Worm (Caenorhabditis elegans): ENCODE data around the gene ztf-14.

ztf-14 gene

ce11 chrX:14525325-14526305 lies 29.7 kb downstream of the ztf-14 start (continued):
- TF ChIP-seq F33H1.4 (GFP tag; IDR thresholded peaks at IDR 0.05) (peak; percentile 32), attf-6 (GFP tag; IDR thresholded peaks at IDR 0.05) (peak; percentile 61; the same call in 1 of the 2 replicates), mes-4 (tag; optimal IDR thresholded peaks at IDR 0.05) (no peak), ztf-6 (GFP tag; IDR thresholded peaks at IDR 0.05) (peak; percentile 91), bed-1 (GFP tag; IDR thresholded peaks at IDR 0.05) (0 out of 2 replicates have a peak, but pooled peaks have one; percentile 68), athp-1 (tag; optimal IDR thresholded peaks at IDR 0.05) (peak; percentile 57), attf-5 (GFP tag; optimal IDR thresholded peaks at IDR 0.05) (peak; percentile 70), tbp1 (GFP tag; optimal IDR thresholded peaks at IDR 0.05) (peak; percentile 79), sdz-38 (tag; optimal IDR thresholded peaks at IDR 0.05) (no peak), madf-3 (GFP tag; IDR thresholded peaks at IDR 0.05) (peak; percentile 88), nhr-27 (tag; optimal IDR thresholded peaks at IDR 0.05) (peak; percentile 95), sptf-2 (GFP tag; optimal IDR thresholded peaks at IDR 0.05) (peak; percentile 68), B0035.1 (tag; optimal IDR thresholded peaks at IDR 0.05) (peak; percentile 97), mcd-1 (GFP tag; IDR thresholded peaks at IDR 0.05) (peak; percentile 92), Y67H2A.10 (GFP tag; conservative IDR thresholded peaks at IDR 0.05) (peak; percentile 48; the same call in 1 of the 2 replicates), lsl-1 (GFP tag; optimal IDR thresholded peaks at IDR 0.05) (peak; percentile 18), hrde-1 (tag; optimal IDR thresholded peaks at IDR 0.05; ENCODE audit: borderline replicate concordance) (no peak), hsf-1 (GFP tag; IDR thresholded peaks at IDR 0.05) (no peak), bed-2 (GFP tag; IDR thresholded peaks at IDR 0.05) (peak; percentile 89), ZK185.1 (tag; optimal IDR thresholded peaks at IDR 0.05; ENCODE audit: poor library complexity, severe bottlenecking) (peak; percentile 98), somi-1 (GFP tag; optimal IDR thresholded peaks at IDR 0.05) (peak; percentile 97), egrh-3 (GFP tag; IDR thresholded peaks at IDR 0.05) (no peak), unc-130 (GFP tag; optimal IDR thresholded peaks at IDR 0.05) (peak; percentile 32), efl-1 (GFP tag; optimal IDR thresholded peaks at IDR 0.05) (peak; percentile 27), dpl-1 (GFP tag; optimal IDR thresholded peaks at IDR 0.05) (no peak), K11D2.4 (GFP tag; IDR thresholded peaks at IDR 0.05) (peak; percentile 100), attf-3 (GFP tag; conservative IDR thresholded peaks at IDR 0.05) (peak; percentile 58; the same call in 1 of the 2 replicates), D2030.7 (GFP tag; IDR thresholded peaks at IDR 0.05) (no peak), let-526 (GFP tag; IDR thresholded peaks at IDR 0.05) (peak; percentile 95), chd-7 (tag; optimal IDR thresholded peaks at IDR 0.05) (peak; percentile 98), T26A5.8 (tag; optimal IDR thresholded peaks at IDR 0.05) (peak; percentile 27), akir-1 (GFP tag; optimal IDR thresholded peaks at IDR 0.05) (peak; percentile 72), F57A8.1 (GFP tag; optimal IDR thresholded peaks at IDR 0.05) (peak; percentile 95), hmg-1.2 (GFP tag; IDR thresholded peaks at IDR 0.05) (peak; percentile 87), ztf-25 (GFP tag; IDR thresholded peaks at IDR 0.05) (no peak)

DNA sequence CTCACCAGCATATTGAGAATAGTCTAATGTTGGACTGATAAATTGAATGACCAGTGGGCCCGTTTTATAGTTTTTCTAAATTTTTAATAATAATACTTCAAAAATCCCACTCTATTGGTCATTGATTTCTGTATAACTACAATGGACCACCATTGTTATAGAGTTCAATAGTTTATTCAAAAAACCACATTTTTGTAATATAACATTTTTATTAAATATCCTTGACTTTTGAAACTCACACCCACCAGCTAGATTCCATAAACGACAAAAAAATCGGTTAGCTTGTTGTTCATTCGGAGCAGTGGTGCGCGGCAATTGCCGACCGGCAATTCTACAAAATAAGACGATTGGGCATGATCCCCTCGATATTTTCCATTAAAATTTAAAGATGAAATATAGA lies 31.7 kb downstream of the ztf-14 start, which contains the start of gene nspc-18:
Gene nspc-18, minus strand, starts transcription at position 101 of the 400 bp plus-strand sequence.
- TF ChIP-seq ceh-79 (tag; optimal IDR thresholded peaks at IDR 0.05) (no peak), T26A5.8 (tag; optimal IDR thresholded peaks at IDR 0.05) (no peak), dpl-1 (GFP tag; optimal IDR thresholded peaks at IDR 0.05) (no peak), cebp-1 (GFP tag; IDR thresholded peaks at IDR 0.05) (no peak), cebp-1 (tag; optimal IDR thresholded peaks at IDR 0.05) (no peak), let-526 (GFP tag; IDR thresholded peaks at IDR 0.05) (no peak), K11D2.4 (GFP tag; IDR thresholded peaks at IDR 0.05) (no peak), F23B12.7 (tag; optimal IDR thresholded peaks at IDR 0.05; ENCODE audit: insufficient read depth) (no peak), hrde-1 (tag; optimal IDR thresholded peaks at IDR 0.05; ENCODE audit: borderline replicate concordance) (no peak), somi-1 (GFP tag; optimal IDR thresholded peaks at IDR 0.05) (no peak)
